Worm (Caenorhabditis elegans): ENCODE measurements around the gene C05C8.5.

ce11 chrV:7199077-7199476, 35.5 kb downstream of the C05C8.5 start:
- TF ChIP-seq nhr-77 (tag; optimal IDR thresholded peaks at IDR 0.05), result no peak
- no peak for TF ChIP-seq fos-1 (tag; optimal IDR thresholded peaks at IDR 0.05)
- no peak for TF ChIP-seq ceh-82 (tag; optimal IDR thresholded peaks at IDR 0.05)
- no peak for TF ChIP-seq pqm-1 (tag; optimal IDR thresholded peaks at IDR 0.05)
- TF ChIP-seq lin-39 (tag; optimal IDR thresholded peaks at IDR 0.05), result no peak
- TF ChIP-seq dve-1 (tag; optimal IDR thresholded peaks at IDR 0.05; ENCODE audit: insufficient read depth), result no peak
- no peak for TF ChIP-seq Y75B8A.6 (GFP tag; IDR thresholded peaks at IDR 0.05)
